Worm (Caenorhabditis elegans) whole organism, L1 larva: ENCODE results near the gene dgk-1.
A peak's percentile ranks its signal among the peaks of the same experiment; 100 is the strongest.

Source experiments
- C16A3.4 ChIP-seq: fragments of 150-350 bp; optimal IDR thresholded peaks from 2 replicates; lab custom pipeline; 2014; ENCODE audit warnings: missing biosample characterization, missing genetic modification characterization
- Y116A8C.19 ChIP-seq: sonication (generic microtip); optimal IDR thresholded peaks from 2 replicates; lab custom pipeline; 2016; ENCODE audit warnings: missing compliant biosample characterization, missing genetic modification characterization, borderline replicate concordance
- aha-1 ChIP-seq: fragments of 150-350 bp; optimal IDR thresholded peaks from 2 replicates; lab custom pipeline; 2014; ENCODE audit warnings: missing biosample characterization, missing genetic modification characterization
- alr-1 ChIP-seq: fragments of 200-800 bp; sonication (Bioruptor generic); optimal IDR thresholded peaks from 2 replicates; lab custom pipeline; 2018; ENCODE audit warnings: borderline replicate concordance, mild to moderate bottlenecking, missing genetic modification characterization, missing compliant biosample characterization
- ceh-82 ChIP-seq, 3 experiments: fragments of 150-350 bp in 1 of 3; sonication (generic microtip) in 2 of 3; optimal IDR thresholded peaks; 2 replicates each; lab custom pipeline; 2014 to 2017; ENCODE audit warnings: missing biosample characterization in 3 of 3, missing genetic modification characterization in 3 of 3
- ces-1 ChIP-seq: fragments of 150-350 bp; optimal IDR thresholded peaks from 2 replicates; lab custom pipeline; 2014; ENCODE audit warnings: missing biosample characterization, missing genetic modification reagents, missing genetic modification characterization
- dpl-1 ChIP-seq, 3 experiments: fragments of 150-350 bp in 2 of 3; sonication (generic microtip) in 1 of 3; optimal IDR thresholded peaks; 2 replicates each; lab custom pipeline; 2014 to 2017; ENCODE audit warnings: missing biosample characterization in 3 of 3, missing genetic modification characterization in 3 of 3, missing genetic modification reagents in 3 of 3
- efl-3 ChIP-seq: fragments of 200-800 bp; sonication (Bioruptor generic); optimal IDR thresholded peaks from 2 replicates; lab custom pipeline; 2018; ENCODE audit warnings: mild to moderate bottlenecking, missing genetic modification characterization, missing compliant biosample characterization
- egl-13 ChIP-seq: sonication (generic microtip); optimal IDR thresholded peaks from 2 replicates; lab custom pipeline; 2016; ENCODE audit warnings: missing genotype, missing genetic modification reagents, missing genetic modification characterization, missing compliant biosample characterization
- egl-27 ChIP-seq, 2 experiments: fragments of 150-350 bp in 1 of 2; sonication (generic microtip); optimal IDR thresholded peaks; 3 replicates each; lab custom pipeline; 2017 to 2018; ENCODE audit warnings: missing biosample characterization in 2 of 2, missing genetic modification characterization in 2 of 2, missing genetic modification reagents in 2 of 2
- elt-2 ChIP-seq: sonication (generic microtip); optimal IDR thresholded peaks from 2 replicates; lab custom pipeline; 2016; ENCODE audit warnings: missing genetic modification characterization, mild to moderate bottlenecking, inconsistent platforms, missing compliant biosample characterization, missing genetic modification reagents
- fkh-4 ChIP-seq: sonication (generic microtip); optimal IDR thresholded peaks from 2 replicates; lab custom pipeline; 2016; ENCODE audit warnings: missing compliant biosample characterization, missing genetic modification characterization, borderline replicate concordance
- grh-1 ChIP-seq: fragments of 200-800 bp; sonication (Bioruptor generic); IDR thresholded peaks from 2 replicates; pipeline ENCODE4 v1.3.6; 2022; ENCODE audit warnings: missing genetic modification reagents, missing genetic modification characterization, missing compliant biosample characterization
- lin-13 ChIP-seq: fragments of 150-350 bp; optimal IDR thresholded peaks from 2 replicates; lab custom pipeline; 2014; ENCODE audit warnings: missing biosample characterization, missing genetic modification reagents, missing genetic modification characterization
- lin-14 ChIP-seq: fragments of 200-800 bp; sonication (Bioruptor generic); optimal IDR thresholded peaks from 2 replicates; lab custom pipeline; 2018; ENCODE audit warnings: mild to moderate bottlenecking, missing genetic modification characterization, moderate library complexity, missing compliant biosample characterization
- lin-35 ChIP-seq, 2 experiments: fragments of 150-350 bp; optimal IDR thresholded peaks; 2 replicates each; lab custom pipeline; 2014; ENCODE audit warnings: missing biosample characterization in 2 of 2, missing genetic modification characterization in 2 of 2, missing genetic modification reagents in 2 of 2
- lir-3 ChIP-seq: sonication (generic microtip); optimal IDR thresholded peaks from 2 replicates; lab custom pipeline; 2016; ENCODE audit warnings: mild to moderate bottlenecking, missing genetic modification characterization, moderate library complexity, missing compliant biosample characterization; ENCODE audit not compliant: poor library complexity
- lsy-2 ChIP-seq, 2 experiments: fragments of 150-350 bp; optimal IDR thresholded peaks; 2 replicates each; lab custom pipeline; 2014; ENCODE audit warnings: missing biosample characterization in 2 of 2, missing genetic modification characterization in 2 of 2
- mdl-1 ChIP-seq, 2 experiments: fragments of 150-350 bp; optimal IDR thresholded peaks; 2 replicates each; lab custom pipeline; 2014 to 2017; ENCODE audit warnings: missing biosample characterization in 2 of 2, missing genetic modification characterization in 2 of 2, inconsistent platforms in 1 of 2
- mef-2 ChIP-seq: fragments of 150-350 bp; optimal IDR thresholded peaks from 2 replicates; lab custom pipeline; 2014; ENCODE audit warnings: missing biosample characterization, missing genetic modification characterization
- nhr-12 ChIP-seq: sonication (generic microtip); optimal IDR thresholded peaks from 2 replicates; lab custom pipeline; 2017; ENCODE audit warnings: missing biosample characterization, missing genetic modification characterization
- nhr-19 ChIP-seq: fragments of 200-800 bp; sonication (Bioruptor generic); conservative IDR thresholded peaks from 2 replicates; pipeline ENCODE4 v1.3.6; 2022; ENCODE audit warnings: missing genetic modification characterization, missing compliant biosample characterization
- nhr-20 ChIP-seq: sonication (generic microtip); optimal IDR thresholded peaks from 2 replicates; lab custom pipeline; 2016; ENCODE audit warnings: mild to moderate bottlenecking, missing genetic modification characterization, missing compliant biosample characterization
- nhr-47 ChIP-seq: sonication (generic microtip); optimal IDR thresholded peaks from 2 replicates; lab custom pipeline; 2016; ENCODE audit warnings: mild to moderate bottlenecking, missing genetic modification characterization, moderate library complexity, missing compliant biosample characterization
- nhr-76 ChIP-seq: sonication (generic microtip); optimal IDR thresholded peaks from 2 replicates; lab custom pipeline; 2017; ENCODE audit warnings: missing biosample characterization, missing genetic modification characterization
- pag-3 ChIP-seq: sonication (generic microtip); optimal IDR thresholded peaks from 2 replicates; lab custom pipeline; 2017; ENCODE audit warnings: missing genetic modification characterization, mild to moderate bottlenecking, missing compliant biosample characterization, antibody characterized with exemption, borderline replicate concordance; ENCODE audit not compliant: insufficient read depth
- pax-3 ChIP-seq: fragments of 200-800 bp; sonication (Bioruptor generic); optimal IDR thresholded peaks from 2 replicates; lab custom pipeline; 2018; ENCODE audit warnings: mild to moderate bottlenecking, missing genetic modification characterization, moderate library complexity, missing compliant biosample characterization
- pqm-1 ChIP-seq: sonication (generic microtip); optimal IDR thresholded peaks from 3 replicates; lab custom pipeline; 2017; ENCODE audit warnings: missing biosample characterization, missing genetic modification characterization
- rnt-1 ChIP-seq: sonication (generic microtip); optimal IDR thresholded peaks from 2 replicates; lab custom pipeline; 2016; ENCODE audit warnings: mild to moderate bottlenecking, missing genetic modification characterization, moderate library complexity, missing compliant biosample characterization
- skn-1 ChIP-seq: fragments of 150-350 bp; optimal IDR thresholded peaks from 2 replicates; lab custom pipeline; 2014; ENCODE audit warnings: missing biosample characterization, missing genetic modification characterization
- snpc-4 ChIP-seq: fragments of 150-350 bp; optimal IDR thresholded peaks from 2 replicates; lab custom pipeline; 2014; ENCODE audit warnings: missing biosample characterization, missing genetic modification characterization
- sox-4 ChIP-seq: sonication (generic microtip); optimal IDR thresholded peaks from 2 replicates; lab custom pipeline; 2016; ENCODE audit warnings: missing genetic modification characterization, missing compliant biosample characterization
- sup-37 ChIP-seq: fragments of 200-800 bp; sonication (Bioruptor generic); optimal IDR thresholded peaks from 2 replicates; lab custom pipeline; 2018; ENCODE audit warnings: mild to moderate bottlenecking, missing genetic modification characterization, missing compliant biosample characterization
- swsn-7 ChIP-seq: sonication (generic microtip); optimal IDR thresholded peaks from 2 replicates; lab custom pipeline; 2016; ENCODE audit warnings: missing genetic modification characterization, missing compliant biosample characterization
- unc-98 ChIP-seq: fragments of 200-800 bp; sonication (Bioruptor generic); IDR thresholded peaks from 2 replicates; pipeline ENCODE4 v1.3.6; 2022; ENCODE audit warnings: missing genetic modification characterization, missing compliant biosample characterization
- xbp-1 ChIP-seq: sonication (generic microtip); optimal IDR thresholded peaks from 2 replicates; lab custom pipeline; 2016; ENCODE audit warnings: missing genetic modification characterization, missing compliant biosample characterization
- zag-1 ChIP-seq: fragments of 150-350 bp; optimal IDR thresholded peaks from 2 replicates; lab custom pipeline; 2014; ENCODE audit warnings: missing biosample characterization, missing genetic modification characterization
- ztf-11 ChIP-seq, 2 experiments: sonication (generic microtip); optimal IDR thresholded peaks; 2 replicates each; lab custom pipeline; 2016 to 2017; ENCODE audit warnings: missing genetic modification characterization in 2 of 2, missing biosample characterization in 1 of 2, missing compliant biosample characterization in 1 of 2
- ztf-4 ChIP-seq: fragments of 150-350 bp; optimal IDR thresholded peaks from 2 replicates; lab custom pipeline; 2014; ENCODE audit warnings: missing biosample characterization, missing genetic modification characterization

Gene dgk-1

ce11 chrX:992650-993403, 1.6 kb upstream of the dgk-1 start (continued):
- TF ChIP-seq rnt-1 (tag; lab: Kevin White, UChicago) (peak; percentile 26), nhr-47 (peak; percentile 81), C16A3.4 (tag; lab: Kevin White, UChicago) (peak; percentile 7), skn-1 (tag; lab: Kevin White, UChicago) (peak; percentile 19), nhr-19 (GFP tag; lab: Robert Waterston, UW) (peak; percentile 33), pax-3 (tag; lab: Kevin White, UChicago) (peak; percentile 58), lsy-2 (tag; optimal IDR thresholded peaks at IDR 0.05; lab: Kevin White, UChicago) (peak; percentile 38 to 40), egl-13 (tag; lab: Kevin White, UChicago) (peak; percentile 88), ztf-4 (peak; percentile 7), lin-14 (GFP tag; lab: Kevin White, UChicago) (peak; percentile 93), ceh-82 (tag; optimal IDR thresholded peaks at IDR 0.05; lab: Kevin White, UChicago) (peak; percentile 57 to 71 (median 63)), ztf-11 (tag; optimal IDR thresholded peaks at IDR 0.05; lab: Kevin White, UChicago) (peak in 1 of 2 experiments; percentile 63), mdl-1 (tag; optimal IDR thresholded peaks at IDR 0.05; lab: Kevin White, UChicago) (no peak)
- TF ChIP-seq, all 84 proteins: peak for 34

- peak; percentile 80 for TF ChIP-seq snpc-4 (tag; lab: Kevin White, UChicago)
- TF ChIP-seq C16A3.4 (tag; lab: Kevin White, UChicago) = no peak
- no peak for TF ChIP-seq elt-2 (tag; lab: Kevin White, UChicago)
- peak; percentile 2 for TF ChIP-seq nhr-47
- TF ChIP-seq, all 84 proteins: peak for 2
Observed at ce11 chrX:986463-986862, 4.8 kb downstream of the dgk-1 start.

- TF ChIP-seq pqm-1 (tag; lab: Kevin White, UChicago) (no peak), nhr-47 (no peak), lir-3 (no peak)
Observed at ce11 chrX:982598-982997, 8.7 kb downstream of the dgk-1 start.

ce11 chrX:980252-981009, 10.8 kb downstream of the dgk-1 start, which contains the start of gene C44C1.1:
Gene C44C1.1, plus strand, starts transcription at chrX:980776.
- peak in 1 of 2 experiments; percentile 6 for TF ChIP-seq mdl-1 (tag; optimal IDR thresholded peaks at IDR 0.05; lab: Kevin White, UChicago)
- no peak for TF ChIP-seq dpl-1 (GFP tag; optimal IDR thresholded peaks at IDR 0.05; lab: Kevin White, UChicago)
- TF ChIP-seq xbp-1 (tag; lab: Kevin White, UChicago) = no peak
- TF ChIP-seq fkh-4 (tag; lab: Kevin White, UChicago) = no peak
- no peak for TF ChIP-seq nhr-76 (tag; lab: Kevin White, UChicago)
- TF ChIP-seq snpc-4 (tag; lab: Kevin White, UChicago) = no peak
- TF ChIP-seq skn-1 (tag; lab: Kevin White, UChicago) = peak; percentile 17
- TF ChIP-seq ztf-11 (tag; optimal IDR thresholded peaks at IDR 0.05; lab: Kevin White, UChicago) = no peak
- peak; percentile 32 for TF ChIP-seq rnt-1 (tag; lab: Kevin White, UChicago)
- TF ChIP-seq Y116A8C.19 (tag; lab: Kevin White, UChicago) = no peak
- TF ChIP-seq aha-1 (tag; lab: Kevin White, UChicago) = no peak
- peak; percentile 88 for TF ChIP-seq pag-3
- TF ChIP-seq zag-1 (tag; lab: Kevin White, UChicago) = no peak
- no peak for TF ChIP-seq ceh-82 (tag; optimal IDR thresholded peaks at IDR 0.05; lab: Kevin White, UChicago)
- no peak for TF ChIP-seq alr-1 (tag; lab: Kevin White, UChicago)
- no peak for TF ChIP-seq lin-13 (GFP tag; lab: Kevin White, UChicago)
- TF ChIP-seq nhr-12 = no peak
- TF ChIP-seq egl-27 (tag; optimal IDR thresholded peaks at IDR 0.05; lab: Kevin White, UChicago) = no peak
- no peak for TF ChIP-seq grh-1
- TF ChIP-seq efl-3 (GFP tag; lab: Kevin White, UChicago) = no peak
- TF ChIP-seq nhr-47 = peak; percentile 59
- TF ChIP-seq nhr-20 = peak; percentile 21
- TF ChIP-seq ces-1 (GFP tag; lab: Kevin White, UChicago) = no peak
- no peak for TF ChIP-seq egl-13 (tag; lab: Kevin White, UChicago)
- no peak for TF ChIP-seq unc-98 (GFP tag; lab: Robert Waterston, UW)
- no peak for TF ChIP-seq C16A3.4 (tag; lab: Kevin White, UChicago)
- no peak for TF ChIP-seq nhr-19 (GFP tag; lab: Robert Waterston, UW)
- TF ChIP-seq sox-4 (tag; lab: Kevin White, UChicago) = no peak
- TF ChIP-seq lin-35 (GFP tag; optimal IDR thresholded peaks at IDR 0.05; lab: Kevin White, UChicago) = peak in 1 of 2 experiments; percentile 17
- TF ChIP-seq mef-2 (tag; lab: Kevin White, UChicago) = no peak
- TF ChIP-seq elt-2 (tag; lab: Kevin White, UChicago) = no peak
- TF ChIP-seq lin-14 (GFP tag; lab: Kevin White, UChicago) = peak; percentile 80
- TF ChIP-seq sup-37 (GFP tag; lab: Kevin White, UChicago) = no peak
- no peak for TF ChIP-seq swsn-7 (tag; lab: Kevin White, UChicago)
